Fruit fly (Drosophila melanogaster) whole organism, pupa: ENCODE data around the gene GAPcenA.

ENCODE experiments used
- CG10348 ChIP-seq: fragments of 200-800 bp; sonication (Bioruptor generic); IDR thresholded peaks from 2 replicates; pipeline ENCODE4 v1.3.6; 2022; ENCODE audit warnings: missing biosample characterization, missing genetic modification characterization
- CG12605 ChIP-seq: fragments of 200-800 bp; sonication (Bioruptor generic); IDR thresholded peaks from 2 replicates; pipeline ENCODE4 v1.3.6; 2022; ENCODE audit warnings: missing biosample characterization, missing genetic modification characterization
- CG13204 ChIP-seq: fragments of 200-800 bp; sonication (Bioruptor generic); optimal IDR thresholded peaks from 2 replicates; lab custom pipeline; 2018; ENCODE audit warnings: missing biosample characterization, mild to moderate bottlenecking, missing genetic modification characterization, moderate library complexity
- CG14655 ChIP-seq: fragments of 200-800 bp; sonication (Bioruptor generic); optimal IDR thresholded peaks from 3 replicates; lab custom pipeline; 2017; ENCODE audit warnings: mild to moderate bottlenecking, missing biosample characterization, missing genetic modification reagents, missing genetic modification characterization
- CG15710 ChIP-seq: fragments of 200-800 bp; sonication (Bioruptor generic); optimal IDR thresholded peaks from 2 replicates; lab custom pipeline; 2018; ENCODE audit warnings: missing biosample characterization, mild to moderate bottlenecking, missing genetic modification characterization, moderate library complexity
- CG17806 ChIP-seq: fragments of 200-800 bp; sonication (Bioruptor generic); optimal IDR thresholded peaks from 2 replicates; lab custom pipeline; 2018; ENCODE audit warnings: missing biosample characterization, mild to moderate bottlenecking, missing genetic modification characterization, moderate library complexity
- CG32121 ChIP-seq: fragments of 200-800 bp; sonication (Bioruptor generic); IDR thresholded peaks from 2 replicates; pipeline ENCODE4 v1.3.6; 2022; ENCODE audit warnings: missing biosample characterization, missing genetic modification characterization
- CG34367 ChIP-seq: fragments of 200-800 bp; sonication (Bioruptor generic); optimal IDR thresholded peaks from 2 replicates; lab custom pipeline; 2018; ENCODE audit warnings: missing biosample characterization, mild to moderate bottlenecking, missing genetic modification characterization
- CG4496 ChIP-seq: fragments of 200-800 bp; sonication (Bioruptor generic); IDR thresholded peaks from 3 replicates; pipeline ENCODE4 v1.3.6; 2022; ENCODE audit warnings: missing biosample characterization, missing genetic modification characterization
- CG8159 ChIP-seq: fragments of 200-800 bp; sonication (Bioruptor generic); optimal IDR thresholded peaks from 3 replicates; lab custom pipeline; 2018; ENCODE audit warnings: missing biosample characterization, mild to moderate bottlenecking, missing genetic modification characterization, moderate library complexity
- CG8301 ChIP-seq: fragments of 200-800 bp; sonication (Bioruptor generic); optimal IDR thresholded peaks from 2 replicates; lab custom pipeline; 2018; ENCODE audit warnings: missing biosample characterization, mild to moderate bottlenecking, missing genetic modification characterization
- CG9948 ChIP-seq: fragments of 200-800 bp; sonication (Bioruptor generic); optimal IDR thresholded peaks from 2 replicates; lab custom pipeline; 2018; ENCODE audit warnings: missing biosample characterization, mild to moderate bottlenecking, missing genetic modification characterization, moderate library complexity
- D1 ChIP-seq: fragments of 200-800 bp; sonication (Bioruptor generic); optimal IDR thresholded peaks from 2 replicates; lab custom pipeline; 2018; ENCODE audit warnings: missing biosample characterization, mild to moderate bottlenecking, missing genetic modification characterization, moderate library complexity
- EcR ChIP-seq: fragments of 200-800 bp; sonication (Bioruptor generic); optimal IDR thresholded peaks from 3 replicates; lab custom pipeline; 2019; ENCODE audit warnings: missing biosample characterization, missing genetic modification characterization, mild to moderate bottlenecking, moderate library complexity, missing genetic modification reagents
- Ets98B ChIP-seq: fragments of 200-800 bp; sonication (Bioruptor generic); IDR thresholded peaks from 2 replicates; pipeline ENCODE4 v1.3.6; 2022; ENCODE audit warnings: missing biosample characterization, missing genetic modification characterization
- Pif1A ChIP-seq: fragments of 200-800 bp; sonication (Bioruptor generic); optimal IDR thresholded peaks from 3 replicates; lab custom pipeline; 2016; ENCODE audit warnings: missing biosample characterization, missing genetic modification characterization
- Pif1B ChIP-seq: fragments of 200-800 bp; sonication (Bioruptor generic); optimal IDR thresholded peaks from 3 replicates; lab custom pipeline; 2016; ENCODE audit warnings: missing biosample characterization, missing genetic modification characterization
- Snoo ChIP-seq: fragments of 200-800 bp; sonication (Bioruptor generic); optimal IDR thresholded peaks from 3 replicates; lab custom pipeline; 2017; ENCODE audit warnings: missing biosample characterization, mild to moderate bottlenecking, missing genetic modification characterization, inconsistent platforms
- fd96Ca ChIP-seq: fragments of 200-800 bp; sonication (Bioruptor generic); IDR thresholded peaks from 3 replicates; pipeline ENCODE4 v1.3.6; 2022; ENCODE audit warnings: missing biosample characterization, missing genetic modification characterization
- gl ChIP-seq: fragments of 200-800 bp; sonication (Bioruptor generic); optimal IDR thresholded peaks from 2 replicates; lab custom pipeline; 2018; ENCODE audit warnings: missing biosample characterization, mild to moderate bottlenecking, missing genetic modification characterization
- rn ChIP-seq: fragments of 200-800 bp; sonication (Bioruptor generic); IDR thresholded peaks from 2 replicates; pipeline ENCODE4 v1.3.6; 2022; ENCODE audit warnings: missing biosample characterization, missing genetic modification characterization

Gene GAPcenA

DNA sequence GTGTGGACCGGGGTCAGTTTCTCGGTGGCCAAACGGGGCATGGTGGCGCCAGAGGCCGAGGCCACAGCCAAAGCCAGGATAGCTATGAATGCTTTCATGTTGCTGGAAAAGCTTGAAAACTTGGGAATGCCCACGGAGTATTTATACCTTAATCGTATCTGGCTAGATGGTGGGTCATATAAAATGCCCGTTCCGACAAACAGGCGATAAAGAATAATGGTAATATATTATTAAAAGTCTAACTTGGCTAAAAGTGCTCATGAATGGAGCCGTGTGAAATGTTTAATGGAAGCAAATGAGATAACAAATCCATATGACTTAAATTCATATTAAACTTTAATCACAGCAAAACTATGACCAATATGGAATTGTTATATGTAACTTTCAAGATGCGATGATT lies 47.2 kb downstream of the GAPcenA start, which contains the start of gene Jon66Cii:
TSS of gene Jon66Cii (minus strand) at position 101 of the 400 bp plus-strand sequence.
- TF ChIP-seq CG8301 = no peak
- no peak for TF ChIP-seq CG9948 (tag; lab: Kevin White, UChicago)
- TF ChIP-seq fd96Ca (GFP tag; lab: Robert Waterston, UW) = no peak
- no peak for TF ChIP-seq CG34367 (tag; lab: Kevin White, UChicago)
- TF ChIP-seq CG10348 (GFP tag; lab: Robert Waterston, UW) = no peak
- TF ChIP-seq CG12605 = no peak

DNA sequence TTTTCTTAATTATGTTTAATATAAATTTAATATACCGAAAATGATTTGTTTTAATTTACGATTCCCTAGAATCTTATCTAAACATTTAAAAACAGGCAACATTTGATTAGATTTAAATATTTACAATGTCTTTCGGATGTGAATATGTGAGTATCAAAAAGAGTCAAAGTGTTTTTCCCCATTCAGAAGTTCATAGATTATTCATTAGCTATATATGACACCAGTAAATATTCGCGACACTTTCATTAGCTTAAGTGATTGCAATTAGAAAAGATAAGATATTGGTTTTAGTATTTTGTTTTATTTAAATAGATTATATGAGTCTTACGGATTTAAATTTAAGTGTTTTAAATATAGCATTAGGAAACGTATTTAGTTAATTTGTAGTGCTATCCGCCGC lies 47.8 kb downstream of the GAPcenA start:
- TF ChIP-seq fd96Ca (GFP tag; lab: Robert Waterston, UW) = no peak
- TF ChIP-seq CG12605 = no peak
- no peak for TF ChIP-seq CG17806 (tag; lab: Kevin White, UChicago)
- no peak for TF ChIP-seq CG4496 (GFP tag; lab: Robert Waterston, UW)
- no peak for TF ChIP-seq Ets98B (GFP tag; lab: Robert Waterston, UW)
- TF ChIP-seq CG10348 (GFP tag; lab: Robert Waterston, UW) = no peak
- no peak for TF ChIP-seq CG34367 (tag; lab: Kevin White, UChicago)
- no peak for TF ChIP-seq Snoo (tag; lab: Kevin White, UChicago)
- no peak for TF ChIP-seq CG32121 (GFP tag; lab: Robert Waterston, UW)
- TF ChIP-seq CG8159 (tag; lab: Kevin White, UChicago) = no peak
- TF ChIP-seq D1 (tag; lab: Kevin White, UChicago) = no peak
- no peak for TF ChIP-seq Pif1B (GFP tag; lab: Kevin White, UChicago)
- no peak for TF ChIP-seq CG13204 (GFP tag; lab: Kevin White, UChicago)
- no peak for TF ChIP-seq CG14655 (GFP tag; lab: Kevin White, UChicago)
- TF ChIP-seq CG15710 (tag; lab: Kevin White, UChicago) = no peak
- no peak for TF ChIP-seq Pif1A (GFP tag; lab: Kevin White, UChicago)
- TF ChIP-seq gl (tag; lab: Kevin White, UChicago) = no peak
- TF ChIP-seq, all 21 proteins: peak for 0

DNA sequence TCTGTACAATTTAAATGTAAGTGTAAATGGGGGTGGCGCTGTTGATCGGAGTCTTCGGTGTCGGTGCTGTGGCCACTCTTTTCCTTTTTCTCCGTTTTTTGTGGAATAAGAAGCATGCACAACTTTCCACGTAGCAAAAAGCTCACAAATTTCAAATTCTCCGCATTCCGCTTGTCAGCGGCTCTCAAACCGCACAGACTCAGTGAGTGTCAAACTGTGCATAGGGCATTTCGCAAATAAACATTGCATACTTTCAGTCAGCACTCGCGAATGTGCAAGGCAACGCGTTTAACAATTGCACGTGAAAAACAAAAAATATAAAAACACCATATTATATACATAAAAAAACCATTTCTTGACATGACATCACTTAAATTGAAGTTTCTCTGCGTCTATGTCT lies 48.6 kb downstream of the GAPcenA start:
- TF ChIP-seq CG8159 (tag; lab: Kevin White, UChicago) (no peak), CG15710 (tag; lab: Kevin White, UChicago) (no peak), EcR (GFP tag; lab: Kevin White, UChicago) (no peak), CG13204 (GFP tag; lab: Kevin White, UChicago) (no peak), Pif1A (GFP tag; lab: Kevin White, UChicago) (no peak), fd96Ca (GFP tag; lab: Robert Waterston, UW) (no peak; the same call in 2 of the 3 replicates), CG32121 (GFP tag; lab: Robert Waterston, UW) (0 out of 2 replicates have a peak, but pooled peaks have one; percentile 15), rn (GFP tag; lab: Robert Waterston, UW) (no peak), CG17806 (tag; lab: Kevin White, UChicago) (no peak), CG10348 (GFP tag; lab: Robert Waterston, UW) (no peak), Ets98B (GFP tag; lab: Robert Waterston, UW) (peak; percentile 27; the same call in 1 of the 2 replicates), Pif1B (GFP tag; lab: Kevin White, UChicago) (no peak), CG4496 (GFP tag; lab: Robert Waterston, UW) (no peak), gl (tag; lab: Kevin White, UChicago) (no peak), CG34367 (tag; lab: Kevin White, UChicago) (no peak), D1 (tag; lab: Kevin White, UChicago) (peak; percentile 79), CG8301 (no peak), Snoo (tag; lab: Kevin White, UChicago) (no peak), CG9948 (tag; lab: Kevin White, UChicago) (no peak), CG14655 (GFP tag; lab: Kevin White, UChicago) (no peak), CG12605 (no peak)

DNA sequence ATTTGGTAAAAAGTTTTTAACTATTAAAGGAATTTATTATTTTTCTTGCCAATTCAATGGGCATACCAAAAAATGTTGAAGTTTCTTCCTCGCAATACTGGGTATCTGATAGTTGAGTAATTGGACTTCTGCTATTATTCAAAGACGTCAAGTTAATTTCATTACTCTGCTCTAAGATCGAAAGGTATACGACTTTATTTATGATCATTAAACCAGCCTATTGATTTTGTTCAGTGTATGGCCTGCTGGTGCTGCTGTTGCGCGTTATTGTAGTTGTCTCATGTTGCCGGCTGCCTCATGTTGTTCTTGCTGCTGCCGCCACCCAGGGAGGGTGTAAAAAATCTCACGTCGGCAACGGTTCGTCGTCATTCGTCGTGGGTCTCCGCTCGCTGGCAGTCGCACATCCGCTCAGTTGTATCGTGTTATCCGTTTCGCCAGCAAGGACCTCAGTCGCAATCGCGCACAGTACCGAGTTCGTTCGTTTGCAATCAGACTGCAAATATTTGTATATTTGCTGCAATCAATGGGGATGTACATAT lies 49.3 kb downstream of the GAPcenA start, which contains the start of gene CG7120:
TSS of gene CG7120 (plus strand) at position 371 of the 539 bp plus-strand sequence.
- TF ChIP-seq CG10348 (GFP tag; lab: Robert Waterston, UW) (no peak), CG8301 (peak; percentile 60), Ets98B (GFP tag; lab: Robert Waterston, UW) (0 out of 2 replicates have a peak, but pooled peaks have one; percentile 5), Pif1A (GFP tag; lab: Kevin White, UChicago) (peak; percentile 32), CG9948 (tag; lab: Kevin White, UChicago) (peak; percentile 31), Snoo (tag; lab: Kevin White, UChicago) (no peak), CG14655 (GFP tag; lab: Kevin White, UChicago) (peak; percentile 64), fd96Ca (GFP tag; lab: Robert Waterston, UW) (peak; percentile 43; the same call in 1 of the 3 replicates), CG15710 (tag; lab: Kevin White, UChicago) (no peak), CG4496 (GFP tag; lab: Robert Waterston, UW) (peak; percentile 29; the same call in 1 of the 3 replicates), CG8159 (tag; lab: Kevin White, UChicago) (peak; percentile 53), CG34367 (tag; lab: Kevin White, UChicago) (peak; percentile 26), Pif1B (GFP tag; lab: Kevin White, UChicago) (peak; percentile 32)

DNA sequence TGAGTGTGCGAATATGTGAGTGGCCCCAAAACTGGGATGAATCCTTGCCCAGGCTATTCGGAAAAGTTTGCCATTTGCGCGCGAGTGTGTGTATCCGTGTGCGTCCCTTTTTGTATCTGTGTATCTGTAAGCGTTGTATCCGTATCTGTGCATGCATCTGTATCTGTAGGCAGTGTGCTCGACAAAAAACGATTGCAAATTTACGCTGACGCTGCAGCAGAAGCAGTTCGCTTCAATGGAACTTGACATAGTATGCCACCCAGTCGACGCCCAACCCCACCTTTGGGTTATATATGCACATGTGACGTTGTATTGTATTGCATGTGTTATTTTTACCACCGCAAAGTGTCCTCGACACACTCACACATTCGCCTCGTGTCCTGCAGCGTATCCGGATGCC lies 49.8 kb downstream of the GAPcenA start:
- TF ChIP-seq CG15710 (tag; lab: Kevin White, UChicago) = no peak
- no peak for TF ChIP-seq fd96Ca (GFP tag; lab: Robert Waterston, UW)
- no peak for TF ChIP-seq D1 (tag; lab: Kevin White, UChicago)
- TF ChIP-seq CG32121 (GFP tag; lab: Robert Waterston, UW) = no peak
- TF ChIP-seq gl (tag; lab: Kevin White, UChicago) = no peak
